Fruit fly (Drosophila melanogaster) S2 (cell line): ENCODE data around the gene CG42523.

Experiments
- CG8478 ChIP-seq: fragments of >200 bp; optimal IDR thresholded peaks from 2 replicates; lab custom pipeline; 2018
- CTCF ChIP-seq, 2 experiments: fragments of >200 bp; optimal IDR thresholded peaks; 2 replicates each; lab custom pipeline; 2018

DNA sequence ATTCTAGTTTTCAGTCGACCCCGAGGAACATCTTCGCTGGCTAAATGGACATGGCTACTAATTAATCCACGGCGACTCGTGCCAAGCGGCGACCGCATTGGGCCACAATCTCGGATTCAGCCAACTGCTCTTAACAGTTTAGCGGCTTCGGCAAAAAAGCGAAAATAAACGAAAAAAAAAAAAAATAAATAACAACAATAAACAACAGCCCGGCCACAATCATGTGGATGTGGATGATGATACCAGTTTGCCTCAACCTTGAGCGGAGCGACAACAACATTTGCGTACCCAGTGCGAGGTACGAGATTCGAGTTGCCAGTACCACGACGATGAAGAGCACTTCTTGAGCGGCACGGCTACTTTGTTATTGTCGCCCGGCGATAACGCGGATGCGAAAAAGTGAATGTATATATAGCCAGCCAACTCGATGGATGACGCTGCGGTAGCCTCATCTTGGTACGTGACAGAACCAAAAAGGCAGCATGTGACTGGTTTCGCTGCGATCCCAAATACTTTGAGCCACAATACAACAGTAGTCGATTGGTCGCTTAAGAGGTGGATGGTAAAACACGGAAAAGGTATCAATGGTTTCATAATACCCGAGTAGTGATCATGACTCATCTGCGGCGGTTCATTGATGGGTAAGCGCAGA lies 45.4 kb downstream of the CG42523 start:
- TF ChIP-seq CG8478 (lab: Kevin White, UChicago) (no peak), CTCF (optimal IDR thresholded peaks at IDR 0.05; lab: Kevin White, UChicago) (no peak)
